Worm (Caenorhabditis elegans) whole organism, mixed stage, embryonic: ENCODE data around the gene rps-3.

Source experiments
- bed-3 ChIP-seq: fragments of 200-800 bp; sonication (Bioruptor generic); optimal IDR thresholded peaks from 3 replicates; lab custom pipeline; 2018; ENCODE audit warnings: mild to moderate bottlenecking, missing genetic modification characterization, moderate library complexity, missing compliant biosample characterization
- ceh-43 ChIP-seq: fragments of 200-800 bp; sonication (Bioruptor generic); optimal IDR thresholded peaks from 2 replicates; lab custom pipeline; 2018; ENCODE audit warnings: mild to moderate bottlenecking, missing genetic modification characterization, moderate library complexity, missing compliant biosample characterization
- ces-1 ChIP-seq: fragments of 150-350 bp; optimal IDR thresholded peaks from 2 replicates; lab custom pipeline; 2014; ENCODE audit warnings: missing biosample characterization, missing genetic modification reagents, missing genetic modification characterization
- cnd-1 ChIP-seq: fragments of 200-800 bp; sonication (Bioruptor generic); optimal IDR thresholded peaks from 2 replicates; lab custom pipeline; 2018; ENCODE audit warnings: mild to moderate bottlenecking, missing genetic modification characterization, missing compliant biosample characterization
- drap-1 ChIP-seq: fragments of 200-800 bp; sonication (Bioruptor generic); optimal IDR thresholded peaks from 3 replicates; lab custom pipeline; 2018; ENCODE audit warnings: mild to moderate bottlenecking, missing genetic modification characterization, missing compliant biosample characterization
- elt-1 ChIP-seq: sonication (generic microtip); optimal IDR thresholded peaks from 2 replicates; lab custom pipeline; 2017; ENCODE audit warnings: missing genetic modification characterization, mild to moderate bottlenecking, missing compliant biosample characterization, antibody characterized with exemption, moderate library complexity, borderline replicate concordance; ENCODE audit not compliant: insufficient read depth
- ham-2 ChIP-seq: fragments of 200-800 bp; sonication (Bioruptor generic); optimal IDR thresholded peaks from 2 replicates; lab custom pipeline; 2018; ENCODE audit warnings: mild to moderate bottlenecking, missing genetic modification characterization, missing compliant biosample characterization
- hlh-1 ChIP-seq: fragments of 150-350 bp; optimal IDR thresholded peaks from 2 replicates; lab custom pipeline; 2014; ENCODE audit warnings: missing biosample characterization, missing genetic modification reagents, missing genetic modification characterization
- lin-13 ChIP-seq: fragments of 150-350 bp; optimal IDR thresholded peaks from 2 replicates; lab custom pipeline; 2014; ENCODE audit warnings: missing biosample characterization, missing genetic modification characterization
- lsy-2 ChIP-seq: fragments of 150-350 bp; optimal IDR thresholded peaks from 2 replicates; lab custom pipeline; 2014; ENCODE audit warnings: missing biosample characterization, missing genetic modification characterization
- mab-5 ChIP-seq: fragments of 150-350 bp; optimal IDR thresholded peaks from 2 replicates; lab custom pipeline; 2014; ENCODE audit warnings: missing biosample characterization, missing genetic modification characterization
- mep-1 ChIP-seq: fragments of 150-350 bp; optimal IDR thresholded peaks from 2 replicates; lab custom pipeline; 2017; ENCODE audit warnings: missing biosample characterization, missing genetic modification reagents, missing genetic modification characterization, inconsistent platforms
- nhr-12 ChIP-seq: fragments of 150-350 bp; optimal IDR thresholded peaks from 2 replicates; lab custom pipeline; 2014; ENCODE audit warnings: missing biosample characterization, missing genetic modification characterization
- nhr-2 ChIP-seq: fragments of 150-350 bp; optimal IDR thresholded peaks from 2 replicates; lab custom pipeline; 2014; ENCODE audit warnings: missing biosample characterization, missing genetic modification characterization
- nhr-76 ChIP-seq: sonication (generic microtip); optimal IDR thresholded peaks from 2 replicates; lab custom pipeline; 2017; ENCODE audit warnings: missing biosample characterization, missing genetic modification characterization
- snpc-4 ChIP-seq: fragments of 150-350 bp; optimal IDR thresholded peaks from 2 replicates; lab custom pipeline; 2014; ENCODE audit warnings: missing biosample characterization, missing genetic modification characterization
- sptf-1 ChIP-seq: sonication (generic microtip); optimal IDR thresholded peaks from 2 replicates; lab custom pipeline; 2017; ENCODE audit warnings: mild to moderate bottlenecking, missing genetic modification characterization, moderate library complexity, missing compliant biosample characterization
- unc-120 ChIP-seq: sonication (generic microtip); optimal IDR thresholded peaks from 2 replicates; lab custom pipeline; 2017; ENCODE audit warnings: missing genetic modification characterization, missing compliant biosample characterization; ENCODE audit not compliant: poor library complexity, severe bottlenecking
- unc-39 ChIP-seq: fragments of 150-350 bp; optimal IDR thresholded peaks from 2 replicates; lab custom pipeline; 2014; ENCODE audit warnings: missing biosample characterization, missing genetic modification characterization

Gene rps-3

ce11 chrIII:6256675-6257074 lies 50.1 kb downstream of the rps-3 start, which contains the start of gene srg-9:
Gene srg-9 (minus strand): TSS chrIII:6256775.
- TF ChIP-seq lsy-2 (tag; lab: Kevin White, UChicago) (no peak), mab-5 (no peak), drap-1 (GFP tag; lab: Kevin White, UChicago) (no peak), cnd-1 (tag; lab: Kevin White, UChicago) (no peak), nhr-2 (tag; lab: Kevin White, UChicago) (no peak), nhr-12 (tag; lab: Kevin White, UChicago) (no peak), unc-39 (no peak), lin-13 (tag; lab: Kevin White, UChicago) (no peak), nhr-76 (tag; lab: Kevin White, UChicago) (no peak), ces-1 (no peak), mep-1 (no peak), bed-3 (GFP tag; lab: Kevin White, UChicago) (no peak), elt-1 (tag; lab: Kevin White, UChicago) (no peak), unc-120 (tag; lab: Kevin White, UChicago) (no peak), snpc-4 (tag; lab: Kevin White, UChicago) (no peak), ham-2 (no peak), ceh-43 (GFP tag; lab: Kevin White, UChicago) (no peak), sptf-1 (no peak), hlh-1 (tag; lab: Kevin White, UChicago) (no peak)
